Fruit fly (Drosophila melanogaster): ENCODE data around the gene Cpr65Ay.

The Cpr65Ay gene

dm6 chr3L:6181776-6182175 lies 23.3 kb upstream of the Cpr65Ay start, which contains the start of gene CG10274 (continued):
- no peak for TF ChIP-seq CG15269 (tag; optimal IDR thresholded peaks at IDR 0.05)
- no peak for TF ChIP-seq tap (tag; optimal IDR thresholded peaks at IDR 0.05)
- TF ChIP-seq tio (GFP tag; optimal IDR thresholded peaks at IDR 0.05), result no peak
- TF ChIP-seq grau (tag; optimal IDR thresholded peaks at IDR 0.05), result peak; percentile 83
- peak; percentile 96 for TF ChIP-seq sens (GFP tag)
- no peak for TF ChIP-seq pfk (GFP tag; optimal IDR thresholded peaks at IDR 0.05)
- peak; percentile 59 for TF ChIP-seq CG18011 (GFP tag; optimal IDR thresholded peaks at IDR 0.05)
- TF ChIP-seq pan (optimal IDR thresholded peaks at IDR 0.05), result no peak
- TF ChIP-seq pan (GFP tag; optimal IDR thresholded peaks at IDR 0.05 in 1 of 2, IDR thresholded peaks at IDR 0.05 in 1 of 2), result peak in 1 of 2 experiments; percentile 55
- TF ChIP-seq gt (GFP tag; IDR thresholded peaks at IDR 0.05), result no peak
- peak; percentile 77 for TF ChIP-seq gro (GFP tag; optimal IDR thresholded peaks at IDR 0.05)
- TF ChIP-seq CG5953 (GFP tag; IDR thresholded peaks at IDR 0.05), result no peak
- peak; percentile 86 for TF ChIP-seq Rfx (GFP tag; IDR thresholded peaks at IDR 0.05)
- peak; percentile 53 for TF ChIP-seq ssp (GFP tag; IDR thresholded peaks at IDR 0.05)
- peak in 1 of 2 experiments; percentile 67 for TF ChIP-seq Pdp1 (GFP tag; optimal IDR thresholded peaks at IDR 0.05)
- no peak for TF ChIP-seq sqz (GFP tag; optimal IDR thresholded peaks at IDR 0.05)
- no peak for TF ChIP-seq CG17612 (GFP tag; IDR thresholded peaks at IDR 0.05)
- peak; percentile 56 for TF ChIP-seq CG10274 (GFP tag; optimal IDR thresholded peaks at IDR 0.05)
- TF ChIP-seq Abd-B (GFP tag; optimal IDR thresholded peaks at IDR 0.05), result peak; percentile 79
- TF ChIP-seq Oaz (GFP tag; IDR thresholded peaks at IDR 0.05), result no peak
- no peak for TF ChIP-seq mld (GFP tag; IDR thresholded peaks at IDR 0.05; ENCODE audit: partially characterized antibody)
- TF ChIP-seq CG33213 (GFP tag; optimal IDR thresholded peaks at IDR 0.05), result peak; percentile 62
- TF ChIP-seq B-H2 (GFP tag; optimal IDR thresholded peaks at IDR 0.05), result no peak
- TF ChIP-seq CG32532 (GFP tag; IDR thresholded peaks at IDR 0.05), result peak; percentile 66
- TF ChIP-seq D (optimal IDR thresholded peaks at IDR 0.05), result no peak
- TF ChIP-seq D (GFP tag; optimal IDR thresholded peaks at IDR 0.05), result peak; percentile 29
- peak; percentile 66 for TF ChIP-seq CG17186 (GFP tag; optimal IDR thresholded peaks at IDR 0.05)
- no peak for TF ChIP-seq Jarid2 (GFP tag; optimal IDR thresholded peaks at IDR 0.05)
- TF ChIP-seq CG11696 (GFP tag; IDR thresholded peaks at IDR 0.05), result no peak
- peak; percentile 73 for TF ChIP-seq sisA (GFP tag; IDR thresholded peaks at IDR 0.05)
- TF ChIP-seq CG14667 (GFP tag; IDR thresholded peaks at IDR 0.05), result peak; percentile 39
- TF ChIP-seq CG11723 (GFP tag; optimal IDR thresholded peaks at IDR 0.05), result no peak
- TF ChIP-seq Atf-2 (GFP tag; optimal IDR thresholded peaks at IDR 0.05), result peak; percentile 68
- no peak for TF ChIP-seq CG2199 (GFP tag; IDR thresholded peaks at IDR 0.05)
- TF ChIP-seq Hr39 (optimal IDR thresholded peaks at IDR 0.05), result no peak
- TF ChIP-seq ash1 (GFP tag; optimal IDR thresholded peaks at IDR 0.05), result no peak
- TF ChIP-seq ro (GFP tag; IDR thresholded peaks at IDR 0.05), result peak; percentile 48; the same call in 1 of the 2 replicates
- TF ChIP-seq CG12744 (GFP tag; optimal IDR thresholded peaks at IDR 0.05), result peak; percentile 48
- peak; percentile 79 for TF ChIP-seq CG13624 (GFP tag; optimal IDR thresholded peaks at IDR 0.05)
- TF ChIP-seq Ptx1 (GFP tag; IDR thresholded peaks at IDR 0.05), result peak; percentile 76
- TF ChIP-seq CG10654 (GFP tag; optimal IDR thresholded peaks at IDR 0.05), result peak; percentile 68
- TF ChIP-seq Dip3 (GFP tag; optimal IDR thresholded peaks at IDR 0.05), result peak; percentile 78
- TF ChIP-seq Dip2 (GFP tag; IDR thresholded peaks at IDR 0.05), result no peak
- TF ChIP-seq Hmr (GFP tag; optimal IDR thresholded peaks at IDR 0.05), result no peak
- TF ChIP-seq klu (GFP tag; IDR thresholded peaks at IDR 0.05), result peak; percentile 73; the same call in 1 of the 2 replicates
- TF ChIP-seq Camta (GFP tag; optimal IDR thresholded peaks at IDR 0.05), result peak; percentile 70
- TF ChIP-seq seq (GFP tag; IDR thresholded peaks at IDR 0.05), result no peak
- TF ChIP-seq nmo (GFP tag; optimal IDR thresholded peaks at IDR 0.05), result peak; percentile 91
- peak; percentile 85 for TF ChIP-seq lilli (GFP tag; optimal IDR thresholded peaks at IDR 0.05)
- TF ChIP-seq kah (GFP tag; optimal IDR thresholded peaks at IDR 0.05), result no peak
- TF ChIP-seq Myb (GFP tag; optimal IDR thresholded peaks at IDR 0.05), result peak; percentile 72
- peak; percentile 34; the same call in 1 of the 3 replicates for TF ChIP-seq CG14050 (GFP tag; IDR thresholded peaks at IDR 0.05)
- no peak for TF ChIP-seq D19A (tag; optimal IDR thresholded peaks at IDR 0.05)
